Worm (Caenorhabditis elegans) whole organism, early embryonic: Measurements from ENCODE around the gene Y53F4B.7.

Source experiments
- B0310.2 ChIP-seq: sonication (generic microtip); optimal IDR thresholded peaks from 2 replicates; lab custom pipeline; 2016; ENCODE audit warnings: mild to moderate bottlenecking, missing genetic modification characterization, missing compliant biosample characterization
- F13C5.2 ChIP-seq: sonication (generic microtip); optimal IDR thresholded peaks from 2 replicates; lab custom pipeline; 2017; ENCODE audit warnings: mild to moderate bottlenecking, missing genetic modification characterization, inconsistent platforms, missing compliant biosample characterization
- ama-1 ChIP-seq: fragments of 150-350 bp; optimal IDR thresholded peaks from 2 replicates; lab custom pipeline; 2014
- ceh-13 ChIP-seq: fragments of 200-800 bp; sonication (Bioruptor generic); optimal IDR thresholded peaks from 2 replicates; lab custom pipeline; 2018; ENCODE audit warnings: mild to moderate bottlenecking, missing genetic modification characterization, missing compliant biosample characterization
- ceh-36 ChIP-seq: sonication (generic microtip); optimal IDR thresholded peaks from 2 replicates; lab custom pipeline; 2016; ENCODE audit warnings: missing genetic modification characterization, inconsistent platforms, missing compliant biosample characterization
- ets-7 ChIP-seq: sonication (generic microtip); optimal IDR thresholded peaks from 2 replicates; lab custom pipeline; 2016; ENCODE audit warnings: missing genotype, missing genetic modification characterization, missing compliant biosample characterization
- hmbx-1 ChIP-seq: sonication (generic microtip); optimal IDR thresholded peaks from 2 replicates; lab custom pipeline; 2016; ENCODE audit warnings: mild to moderate bottlenecking, missing genetic modification characterization, missing compliant biosample characterization
- hmg-4 ChIP-seq: fragments of 200-800 bp; sonication (Bioruptor generic); optimal IDR thresholded peaks from 2 replicates; lab custom pipeline; 2018; ENCODE audit warnings: mild to moderate bottlenecking, missing genetic modification characterization, missing compliant biosample characterization
- pes-1 ChIP-seq: fragments of 200-800 bp; sonication (Bioruptor generic); IDR thresholded peaks from 2 replicates; pipeline ENCODE4 v1.3.6; 2022; ENCODE audit warnings: missing genetic modification reagents, missing genetic modification characterization, missing compliant biosample characterization
- sea-1 ChIP-seq: fragments of 200-800 bp; sonication (Bioruptor generic); conservative IDR thresholded peaks from 2 replicates; pipeline ENCODE4 v1.3.6; 2022; ENCODE audit warnings: missing genetic modification characterization, missing compliant biosample characterization
- tbx-37 ChIP-seq: fragments of 200-800 bp; sonication (Bioruptor generic); conservative IDR thresholded peaks from 2 replicates; pipeline ENCODE4 v1.3.6; 2022; ENCODE audit warnings: missing genetic modification reagents, missing genetic modification characterization, missing compliant biosample characterization
- tra-4 ChIP-seq: sonication (generic microtip); optimal IDR thresholded peaks from 2 replicates; lab custom pipeline; 2017; ENCODE audit warnings: missing genetic modification characterization, missing compliant biosample characterization

ce11 chrII:14966420-14966819, 26.3 kb upstream of the Y53F4B.7 start:
- TF ChIP-seq tra-4 (no peak), ceh-36 (tag; lab: Kevin White, UChicago) (no peak), ama-1 (lab: Kevin White, UChicago) (no peak), tbx-37 (GFP tag; lab: Robert Waterston, UW) (no peak), sea-1 (no peak), hmbx-1 (tag; lab: Kevin White, UChicago) (no peak), pes-1 (no peak), F13C5.2 (no peak), ceh-13 (GFP tag; lab: Kevin White, UChicago) (no peak), hmg-4 (GFP tag; lab: Kevin White, UChicago) (no peak), ets-7 (tag; lab: Kevin White, UChicago) (no peak), B0310.2 (no peak)
